Fruit fly (Drosophila melanogaster) Kc167 (cell line): ENCODE measurements around the gene yellow-k.

ENCODE experiments used
- Myc ChIP-seq: fragments of >200 bp; optimal IDR thresholded peaks from 2 replicates; lab custom pipeline; 2017; ENCODE audit warnings: missing external identifiers
- h ChIP-seq: fragments of >200 bp; optimal IDR thresholded peaks from 3 replicates; lab custom pipeline; 2018; ENCODE audit warnings: missing external identifiers
- insv ChIP-seq: fragments of >200 bp; optimal IDR thresholded peaks from 3 replicates; lab custom pipeline; 2018; ENCODE audit warnings: missing external identifiers
- psq ChIP-seq: fragments of >200 bp; optimal IDR thresholded peaks from 2 replicates; lab custom pipeline; 2017; ENCODE audit warnings: missing external identifiers
- ttk ChIP-seq: sonication (Bioruptor generic); optimal IDR thresholded peaks from 2 replicates; lab custom pipeline; 2017; ENCODE audit warnings: missing external identifiers

DNA sequence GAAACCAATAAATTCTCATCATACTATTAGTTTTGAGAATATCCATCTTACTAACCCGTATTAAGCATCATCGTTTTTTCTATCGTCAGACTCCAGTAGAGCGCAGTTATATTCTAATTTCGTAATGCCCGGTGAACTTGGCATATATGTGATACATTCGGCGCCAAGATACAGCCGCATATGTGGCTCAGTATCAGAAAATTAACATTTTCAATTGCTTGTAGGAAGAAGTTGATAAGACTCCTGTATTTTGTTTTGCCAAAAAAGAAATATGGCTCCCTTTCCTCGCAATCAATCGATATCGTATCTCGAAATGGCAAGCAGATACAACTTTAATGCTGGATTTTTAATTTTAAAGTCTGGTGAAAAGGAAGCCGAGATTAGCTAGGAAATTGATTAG is 4.7 kb downstream of the yellow-k start, which contains the start of gene CG33986:
- no peak for TF ChIP-seq insv
- no peak for TF ChIP-seq psq
- no peak for TF ChIP-seq h (lab: Kevin White, UChicago)
- TF ChIP-seq ttk (lab: Kevin White, UChicago): no peak
- no peak for TF ChIP-seq Myc
